Worm (Caenorhabditis elegans) whole organism, mixed stage, embryonic: Measurements from ENCODE around the gene alh-13.

Experiments
- M03D4.4 ChIP-seq: sonication (generic microtip); optimal IDR thresholded peaks from 2 replicates; lab custom pipeline; 2017; ENCODE audit warnings: mild to moderate bottlenecking, missing genetic modification characterization, missing compliant biosample characterization
- bed-3 ChIP-seq: fragments of 200-800 bp; sonication (Bioruptor generic); optimal IDR thresholded peaks from 3 replicates; lab custom pipeline; 2018; ENCODE audit warnings: mild to moderate bottlenecking, missing genetic modification characterization, moderate library complexity, missing compliant biosample characterization
- blmp-1 ChIP-seq: fragments of 150-350 bp; optimal IDR thresholded peaks from 2 replicates; lab custom pipeline; 2014; ENCODE audit warnings: missing biosample characterization, missing genetic modification characterization
- ceh-39 ChIP-seq: fragments of 150-350 bp; optimal IDR thresholded peaks from 2 replicates; lab custom pipeline; 2014; ENCODE audit warnings: missing biosample characterization, missing genetic modification characterization
- ceh-43 ChIP-seq: fragments of 200-800 bp; sonication (Bioruptor generic); optimal IDR thresholded peaks from 2 replicates; lab custom pipeline; 2018; ENCODE audit warnings: mild to moderate bottlenecking, missing genetic modification characterization, moderate library complexity, missing compliant biosample characterization
- ceh-83 ChIP-seq: fragments of 200-800 bp; sonication (Bioruptor generic); optimal IDR thresholded peaks from 2 replicates; lab custom pipeline; 2018; ENCODE audit warnings: mild to moderate bottlenecking, missing genetic modification characterization, missing compliant biosample characterization
- ces-1 ChIP-seq: fragments of 150-350 bp; optimal IDR thresholded peaks from 2 replicates; lab custom pipeline; 2014; ENCODE audit warnings: missing biosample characterization, missing genetic modification reagents, missing genetic modification characterization
- cnd-1 ChIP-seq: fragments of 200-800 bp; sonication (Bioruptor generic); optimal IDR thresholded peaks from 2 replicates; lab custom pipeline; 2018; ENCODE audit warnings: mild to moderate bottlenecking, missing genetic modification characterization, missing compliant biosample characterization
- drap-1 ChIP-seq: fragments of 200-800 bp; sonication (Bioruptor generic); optimal IDR thresholded peaks from 3 replicates; lab custom pipeline; 2018; ENCODE audit warnings: mild to moderate bottlenecking, missing genetic modification characterization, missing compliant biosample characterization
- elt-3 ChIP-seq: fragments of 150-350 bp; optimal IDR thresholded peaks from 2 replicates; lab custom pipeline; 2014; ENCODE audit warnings: missing biosample characterization, missing genetic modification characterization
- ham-2 ChIP-seq: fragments of 200-800 bp; sonication (Bioruptor generic); optimal IDR thresholded peaks from 2 replicates; lab custom pipeline; 2018; ENCODE audit warnings: mild to moderate bottlenecking, missing genetic modification characterization, missing compliant biosample characterization
- hlh-1 ChIP-seq: fragments of 150-350 bp; optimal IDR thresholded peaks from 2 replicates; lab custom pipeline; 2014; ENCODE audit warnings: missing biosample characterization, missing genetic modification reagents, missing genetic modification characterization
- lin-13 ChIP-seq: fragments of 150-350 bp; optimal IDR thresholded peaks from 2 replicates; lab custom pipeline; 2014; ENCODE audit warnings: missing biosample characterization, missing genetic modification characterization
- lin-32 ChIP-seq: fragments of 200-800 bp; sonication (Bioruptor generic); optimal IDR thresholded peaks from 2 replicates; lab custom pipeline; 2018; ENCODE audit warnings: mild to moderate bottlenecking, missing genetic modification characterization, missing compliant biosample characterization
- mab-5 ChIP-seq: fragments of 150-350 bp; optimal IDR thresholded peaks from 2 replicates; lab custom pipeline; 2014; ENCODE audit warnings: missing biosample characterization, missing genetic modification characterization
- mep-1 ChIP-seq: fragments of 150-350 bp; optimal IDR thresholded peaks from 2 replicates; lab custom pipeline; 2017; ENCODE audit warnings: missing biosample characterization, missing genetic modification reagents, missing genetic modification characterization, inconsistent platforms
- mls-2 ChIP-seq: sonication (generic microtip); optimal IDR thresholded peaks from 2 replicates; lab custom pipeline; 2016; ENCODE audit warnings: mild to moderate bottlenecking, missing genetic modification characterization, moderate library complexity, missing compliant biosample characterization
- nhr-12 ChIP-seq: fragments of 150-350 bp; optimal IDR thresholded peaks from 2 replicates; lab custom pipeline; 2014; ENCODE audit warnings: missing biosample characterization, missing genetic modification characterization
- nhr-237 ChIP-seq: fragments of 150-350 bp; optimal IDR thresholded peaks from 2 replicates; lab custom pipeline; 2014; ENCODE audit warnings: missing biosample characterization, missing genetic modification characterization
- nhr-28 ChIP-seq: fragments of 150-350 bp; optimal IDR thresholded peaks from 2 replicates; lab custom pipeline; 2014; ENCODE audit warnings: missing biosample characterization, missing genetic modification characterization
- pha-4 ChIP-seq: fragments of 150-350 bp; optimal IDR thresholded peaks from 2 replicates; lab custom pipeline; 2018; ENCODE audit warnings: missing biosample characterization, missing genetic modification reagents, missing genetic modification characterization
- sem-2 ChIP-seq: fragments of 200-800 bp; sonication (Bioruptor generic); optimal IDR thresholded peaks from 2 replicates; lab custom pipeline; 2018; ENCODE audit warnings: mild to moderate bottlenecking, missing genetic modification characterization, missing compliant biosample characterization
- snpc-4 ChIP-seq: fragments of 150-350 bp; optimal IDR thresholded peaks from 2 replicates; lab custom pipeline; 2014; ENCODE audit warnings: missing biosample characterization, missing genetic modification characterization
- sptf-1 ChIP-seq: sonication (generic microtip); optimal IDR thresholded peaks from 2 replicates; lab custom pipeline; 2017; ENCODE audit warnings: mild to moderate bottlenecking, missing genetic modification characterization, moderate library complexity, missing compliant biosample characterization
- tbx-8 ChIP-seq: fragments of 200-800 bp; sonication (Bioruptor generic); optimal IDR thresholded peaks from 2 replicates; lab custom pipeline; 2018; ENCODE audit warnings: mild to moderate bottlenecking, missing genetic modification characterization, moderate library complexity, missing compliant biosample characterization
- unc-120 ChIP-seq: sonication (generic microtip); optimal IDR thresholded peaks from 2 replicates; lab custom pipeline; 2017; ENCODE audit warnings: missing genetic modification characterization, missing compliant biosample characterization; ENCODE audit not compliant: poor library complexity, severe bottlenecking
- unc-39 ChIP-seq: fragments of 150-350 bp; optimal IDR thresholded peaks from 2 replicates; lab custom pipeline; 2014; ENCODE audit warnings: missing biosample characterization, missing genetic modification characterization
- unc-62 ChIP-seq: fragments of 150-350 bp; optimal IDR thresholded peaks from 2 replicates; lab custom pipeline; 2014; ENCODE audit warnings: missing biosample characterization, missing genetic modification reagents, missing genetic modification characterization
- zip-8 ChIP-seq: fragments of 150-350 bp; optimal IDR thresholded peaks from 2 replicates; lab custom pipeline; 2014; ENCODE audit warnings: missing biosample characterization, missing genetic modification characterization
- ztf-11 ChIP-seq: fragments of 150-350 bp; optimal IDR thresholded peaks from 2 replicates; lab custom pipeline; 2014; ENCODE audit warnings: missing biosample characterization, missing genetic modification characterization

Gene alh-13

ce11 chrX:12808085-12808922 is 26.1 kb downstream of the alh-13 start, which contains the start of gene nhr-27:
Gene nhr-27 (minus strand): TSS chrX:12808318.
- no peak for TF ChIP-seq ham-2
- no peak for TF ChIP-seq unc-120 (tag; lab: Kevin White, UChicago)
- TF ChIP-seq sptf-1 (tag; lab: Kevin White, UChicago): no peak
- TF ChIP-seq blmp-1 (tag; lab: Kevin White, UChicago): no peak
- TF ChIP-seq lin-32 (GFP tag; lab: Kevin White, UChicago): no peak
- no peak for TF ChIP-seq hlh-1 (tag; lab: Kevin White, UChicago)
- TF ChIP-seq nhr-237 (tag; lab: Kevin White, UChicago): no peak
- no peak for TF ChIP-seq tbx-8 (GFP tag; lab: Kevin White, UChicago)
- TF ChIP-seq M03D4.4 (tag; lab: Kevin White, UChicago): no peak
- TF ChIP-seq cnd-1: no peak
- TF ChIP-seq mab-5 (tag; lab: Kevin White, UChicago): no peak
- no peak for TF ChIP-seq sem-2 (GFP tag; lab: Kevin White, UChicago)
- no peak for TF ChIP-seq zip-8 (tag; lab: Kevin White, UChicago)
- no peak for TF ChIP-seq unc-39 (tag; lab: Kevin White, UChicago)
- no peak for TF ChIP-seq ceh-43 (GFP tag; lab: Kevin White, UChicago)
- TF ChIP-seq mep-1 (tag; lab: Kevin White, UChicago): no peak
- TF ChIP-seq, all 35 proteins: peak for 0

ce11 chrX:12813539-12813938 is 31.3 kb downstream of the alh-13 start, which contains the start of gene gei-3:
Gene gei-3 (minus strand): TSS chrX:12813639.
- TF ChIP-seq pha-4 (tag; lab: Kevin White, UChicago) (no peak), drap-1 (GFP tag; lab: Kevin White, UChicago) (no peak), unc-39 (tag; lab: Kevin White, UChicago) (no peak), ceh-43 (GFP tag; lab: Kevin White, UChicago) (no peak), ztf-11 (tag; lab: Kevin White, UChicago) (no peak), lin-13 (no peak), nhr-237 (tag; lab: Kevin White, UChicago) (no peak), tbx-8 (GFP tag; lab: Kevin White, UChicago) (no peak), snpc-4 (no peak), ham-2 (no peak), zip-8 (tag; lab: Kevin White, UChicago) (no peak), bed-3 (GFP tag; lab: Kevin White, UChicago) (no peak), nhr-12 (tag; lab: Kevin White, UChicago) (no peak)

DNA sequence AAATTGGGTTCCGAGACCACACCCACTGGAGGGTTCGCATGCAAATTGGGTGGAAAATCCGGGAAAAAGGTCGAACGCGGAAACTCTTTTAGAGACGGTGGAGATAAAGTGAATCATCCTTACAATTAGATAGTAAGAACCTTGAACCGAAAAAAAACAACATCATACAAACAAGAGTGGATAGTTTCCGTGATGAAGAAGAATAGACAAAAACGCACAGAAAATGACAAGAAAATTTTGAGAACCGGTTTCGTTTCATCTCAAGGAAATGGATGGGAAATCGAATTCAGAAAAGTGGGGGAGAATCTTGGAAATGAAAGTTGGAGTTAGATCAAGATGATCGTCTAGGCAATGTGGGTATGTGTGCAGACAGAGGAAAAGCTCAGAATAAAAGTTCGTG is 33.2 kb downstream of the alh-13 start:
- TF ChIP-seq nhr-12 (tag; lab: Kevin White, UChicago) (no peak), unc-62 (GFP tag; lab: Kevin White, UChicago) (no peak), ceh-83 (GFP tag; lab: Kevin White, UChicago) (no peak), ham-2 (no peak), hlh-1 (tag; lab: Kevin White, UChicago) (no peak), ces-1 (GFP tag; lab: Kevin White, UChicago) (no peak), drap-1 (GFP tag; lab: Kevin White, UChicago) (no peak), ceh-43 (GFP tag; lab: Kevin White, UChicago) (no peak), elt-3 (tag; lab: Kevin White, UChicago) (no peak), mls-2 (tag; lab: Kevin White, UChicago) (no peak), ztf-11 (tag; lab: Kevin White, UChicago) (no peak), tbx-8 (GFP tag; lab: Kevin White, UChicago) (no peak), sptf-1 (tag; lab: Kevin White, UChicago) (no peak), blmp-1 (tag; lab: Kevin White, UChicago) (no peak), zip-8 (tag; lab: Kevin White, UChicago) (no peak)

ce11 chrX:12818768-12819167 is 36.6 kb downstream of the alh-13 start:
- TF ChIP-seq lin-32 (GFP tag; lab: Kevin White, UChicago) (no peak), nhr-28 (no peak), ceh-39 (tag; lab: Kevin White, UChicago) (no peak), hlh-1 (tag; lab: Kevin White, UChicago) (no peak)
